Fruit fly (Drosophila melanogaster) whole organism, wandering third instar larva: ENCODE measurements around the gene Gmap.

Experiments
- Abd-B ChIP-seq: fragments of >200 bp; optimal IDR thresholded peaks from 2 replicates; lab custom pipeline; 2017; ENCODE audit warnings: missing biosample characterization, missing genetic modification characterization
- CG32264 ChIP-seq: fragments of 200-800 bp; sonication (Bioruptor generic); optimal IDR thresholded peaks from 2 replicates; lab custom pipeline; 2016; ENCODE audit warnings: missing biosample characterization, missing genetic modification characterization
- CG9705 ChIP-seq: fragments of 200-800 bp; sonication (Bioruptor generic); optimal IDR thresholded peaks from 2 replicates; lab custom pipeline; 2018; ENCODE audit warnings: missing biosample characterization, mild to moderate bottlenecking, missing genetic modification characterization
- CrebA ChIP-seq: fragments of 200-800 bp; sonication (Bioruptor generic); optimal IDR thresholded peaks from 2 replicates; lab custom pipeline; 2016; ENCODE audit warnings: missing biosample characterization, mild to moderate bottlenecking, missing genetic modification characterization, borderline replicate concordance
- Dfd ChIP-seq: fragments of >200 bp; optimal IDR thresholded peaks from 2 replicates; lab custom pipeline; 2017; ENCODE audit warnings: missing biosample characterization, missing genetic modification characterization
- Dif ChIP-seq: fragments of 200-275, 200-300 bp; sonication (Bioruptor generic); optimal IDR thresholded peaks from 2 replicates; lab custom pipeline; 2018; ENCODE audit warnings: missing biosample characterization, missing genetic modification characterization; ENCODE audit not compliant: partially characterized antibody
- GATAd ChIP-seq: sonication (Bioruptor generic); optimal IDR thresholded peaks from 2 replicates; lab custom pipeline; 2016; ENCODE audit warnings: missing biosample characterization, missing genetic modification characterization
- HLH106 ChIP-seq: fragments of 200-800 bp; optimal IDR thresholded peaks from 3 replicates; lab custom pipeline; 2019; ENCODE audit warnings: missing biosample characterization, mild to moderate bottlenecking, missing genetic modification characterization, moderate library complexity
- Hnf4 ChIP-seq: fragments of 200-800 bp; sonication (Bioruptor generic); optimal IDR thresholded peaks from 2 replicates; lab custom pipeline; 2016; ENCODE audit warnings: missing biosample characterization, mild to moderate bottlenecking, missing genetic modification characterization
- Hr78 ChIP-seq: fragments of >200 bp; optimal IDR thresholded peaks from 2 replicates; lab custom pipeline; 2017; ENCODE audit warnings: missing biosample characterization, missing genetic modification characterization
- Hr83 ChIP-seq: fragments of 200-300 bp; sonication (Bioruptor generic); optimal IDR thresholded peaks from 2 replicates; lab custom pipeline; 2016; ENCODE audit warnings: missing biosample characterization, mild to moderate bottlenecking, missing genetic modification characterization, moderate library complexity; ENCODE audit not compliant: poor library complexity, severe bottlenecking
- Jra ChIP-seq: sonication (Bioruptor generic); optimal IDR thresholded peaks from 2 replicates; lab custom pipeline; 2016; ENCODE audit warnings: missing biosample characterization, missing genetic modification characterization
- Mio ChIP-seq: sonication (Bioruptor generic); optimal IDR thresholded peaks from 2 replicates; lab custom pipeline; 2016; ENCODE audit warnings: missing biosample characterization, missing genetic modification characterization
- Myc ChIP-seq: fragments of >200 bp; optimal IDR thresholded peaks from 2 replicates; lab custom pipeline; 2017
- N ChIP-seq: fragments of >200 bp; optimal IDR thresholded peaks from 2 replicates; lab custom pipeline; 2018; ENCODE audit warnings: missing biosample characterization, missing external identifiers, missing genetic modification characterization
- OdsH ChIP-seq: fragments of 200-800 bp; sonication (Bioruptor generic); optimal IDR thresholded peaks from 2 replicates; lab custom pipeline; 2016; ENCODE audit warnings: missing biosample characterization, mild to moderate bottlenecking, missing genetic modification characterization
- Rel ChIP-seq, 2 experiments: fragments of 200-800 bp; sonication (Bioruptor generic) in 1 of 2; optimal IDR thresholded peaks; 2 replicates in 1 of 2; 3 replicates in 1 of 2; lab custom pipeline; 2016 to 2019; ENCODE audit warnings: mild to moderate bottlenecking in 2 of 2, missing biosample characterization in 2 of 2, missing genetic modification characterization in 2 of 2, moderate library complexity in 1 of 2
- Sp1 ChIP-seq: fragments of 200-800 bp; sonication (Bioruptor generic); optimal IDR thresholded peaks from 3 replicates; lab custom pipeline; 2019; ENCODE audit warnings: missing biosample characterization, mild to moderate bottlenecking, missing genetic modification characterization, moderate library complexity
- Vsx2 ChIP-seq: fragments of 200-300, 225-300 bp; sonication (Bioruptor generic); optimal IDR thresholded peaks from 2 replicates; lab custom pipeline; 2018; ENCODE audit warnings: missing biosample characterization, missing genetic modification characterization; ENCODE audit not compliant: partially characterized antibody
- br ChIP-seq: fragments of 200-800 bp; sonication (Bioruptor generic); optimal IDR thresholded peaks from 2 replicates; lab custom pipeline; 2016; ENCODE audit warnings: missing biosample characterization, missing genetic modification characterization
- brk ChIP-seq: fragments of 200-800 bp; sonication (Bioruptor generic); optimal IDR thresholded peaks from 2 replicates; lab custom pipeline; 2016; ENCODE audit warnings: missing biosample characterization, mild to moderate bottlenecking, missing genetic modification characterization
- dl ChIP-seq, 2 experiments: fragments of 175-275, 200-275 bp in 1 of 2; fragments of 200-275 bp in 1 of 2; sonication (Bioruptor generic); optimal IDR thresholded peaks; lab custom pipeline; 2018; ENCODE audit warnings: mild to moderate bottlenecking in 2 of 2, missing biosample characterization in 2 of 2, missing genetic modification characterization in 2 of 2, moderate library complexity in 2 of 2; ENCODE audit not compliant: partially characterized antibody in 2 of 2, insufficient read depth in 1 of 2
- dmrt93B ChIP-seq: fragments of 200-800 bp; sonication (Bioruptor generic); optimal IDR thresholded peaks from 2 replicates; lab custom pipeline; 2018; ENCODE audit warnings: missing biosample characterization, mild to moderate bottlenecking, missing genetic modification characterization
- dsf ChIP-seq: sonication (Bioruptor generic); optimal IDR thresholded peaks from 2 replicates; lab custom pipeline; 2016; ENCODE audit warnings: missing biosample characterization, missing genetic modification characterization, borderline replicate concordance
- ey ChIP-seq: fragments of 200-800 bp; sonication (Bioruptor generic); optimal IDR thresholded peaks from 2 replicates; lab custom pipeline; 2016; ENCODE audit warnings: missing biosample characterization, missing genetic modification characterization
- foxo ChIP-seq, 2 experiments: fragments of 200-800 bp; sonication (Bioruptor generic); optimal IDR thresholded peaks; 2 replicates in 1 of 2; 3 replicates in 1 of 2; lab custom pipeline; 2016 to 2017; ENCODE audit warnings: missing biosample characterization in 2 of 2, missing genetic modification characterization in 2 of 2
- fru ChIP-seq: fragments of 200-800 bp; sonication (Bioruptor generic); optimal IDR thresholded peaks from 3 replicates; lab custom pipeline; 2016; ENCODE audit warnings: missing biosample characterization, mild to moderate bottlenecking, missing genetic modification characterization
- h ChIP-seq: fragments of 200-800 bp; sonication (Bioruptor generic); optimal IDR thresholded peaks from 3 replicates; lab custom pipeline; 2016; ENCODE audit warnings: missing biosample characterization, mild to moderate bottlenecking, missing genetic modification characterization
- jim ChIP-seq: fragments of 175-275, 200-325 bp; sonication (Bioruptor generic); optimal IDR thresholded peaks from 2 replicates; lab custom pipeline; 2016; ENCODE audit warnings: missing biosample characterization, mild to moderate bottlenecking, missing genetic modification characterization
- lola ChIP-seq: fragments of >200 bp; optimal IDR thresholded peaks from 2 replicates; lab custom pipeline; 2017; ENCODE audit warnings: missing biosample characterization, missing genetic modification characterization
- pan ChIP-seq: fragments of >200 bp; optimal IDR thresholded peaks from 2 replicates; lab custom pipeline; 2017
- psq ChIP-seq: fragments of 200-800 bp; sonication (Bioruptor generic); optimal IDR thresholded peaks from 3 replicates; lab custom pipeline; 2017; ENCODE audit warnings: missing biosample characterization, mild to moderate bottlenecking, missing genetic modification characterization, moderate library complexity
- rgr ChIP-seq: fragments of 200-800 bp; sonication (Bioruptor generic); optimal IDR thresholded peaks from 3 replicates; lab custom pipeline; 2016; ENCODE audit warnings: missing biosample characterization, mild to moderate bottlenecking, missing genetic modification characterization
- sage ChIP-seq: fragments of 200-800 bp; sonication (Bioruptor generic); optimal IDR thresholded peaks from 2 replicates; lab custom pipeline; 2016; ENCODE audit warnings: missing biosample characterization, mild to moderate bottlenecking, missing genetic modification characterization
- sv ChIP-seq: fragments of 200-800 bp; sonication (Bioruptor generic); optimal IDR thresholded peaks from 3 replicates; lab custom pipeline; 2016; ENCODE audit warnings: missing biosample characterization, missing genetic modification characterization
- tai ChIP-seq: sonication (Bioruptor generic); optimal IDR thresholded peaks from 2 replicates; lab custom pipeline; 2016; ENCODE audit warnings: missing biosample characterization, missing genetic modification characterization
- usp ChIP-seq: fragments of >200 bp; optimal IDR thresholded peaks from 2 replicates; lab custom pipeline; 2017; ENCODE audit warnings: missing biosample characterization, missing genetic modification characterization
- woc ChIP-seq: sonication (Bioruptor generic); optimal IDR thresholded peaks from 2 replicates; lab custom pipeline; 2016; ENCODE audit warnings: missing biosample characterization, mild to moderate bottlenecking, missing genetic modification characterization

Gene Gmap

DNA sequence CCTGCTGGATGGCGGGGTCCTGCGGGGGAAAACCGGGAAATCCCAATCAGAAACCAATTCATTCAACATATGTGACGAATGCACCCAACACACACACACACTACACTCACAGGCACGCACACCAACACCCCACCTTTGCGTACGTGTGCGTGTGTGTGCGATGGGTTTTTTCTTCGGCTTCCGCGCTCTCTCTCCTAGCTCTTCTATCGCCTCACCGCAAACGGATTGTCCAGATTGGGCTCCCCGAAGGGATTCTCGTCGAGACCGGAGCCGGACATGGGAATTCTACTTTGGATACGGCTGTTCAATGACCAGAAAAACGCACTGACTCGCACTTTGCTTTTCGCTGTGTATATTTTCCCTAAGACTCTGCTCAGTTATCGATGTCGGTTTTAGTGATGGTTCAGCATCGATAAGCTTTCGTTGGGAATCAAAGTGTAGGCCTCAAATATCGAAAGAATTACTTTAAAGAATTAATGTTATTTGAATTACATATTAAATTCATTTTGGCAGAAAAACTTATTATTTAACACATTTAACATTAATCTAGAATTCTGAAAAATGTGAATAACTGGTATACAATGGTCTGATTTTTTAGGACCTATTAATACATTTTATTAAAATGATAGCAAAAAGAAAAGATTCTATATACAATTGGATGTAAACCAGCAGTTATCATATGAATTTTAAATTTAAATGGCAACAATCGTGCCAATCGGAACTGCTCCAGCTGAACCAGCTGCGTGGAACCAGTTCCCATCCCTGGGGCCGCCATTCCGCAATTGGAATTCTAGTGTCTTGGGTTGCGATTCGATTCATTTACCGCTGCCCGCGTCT lies 37.0 kb upstream of the Gmap start, which contains the start of the genes Scamp and Ahcy:
TSS of gene Scamp (minus strand) at position 394 of the 837 bp plus-strand sequence.
TSS of gene Ahcy (plus strand) at position 772 of the 837 bp plus-strand sequence.
- no peak for TF ChIP-seq CG9705 (GFP tag; lab: Kevin White, UChicago)
- peak in 1 of 2 experiments; percentile 35 for TF ChIP-seq foxo (GFP tag; optimal IDR thresholded peaks at IDR 0.05; lab: Kevin White, UChicago)
- no peak for TF ChIP-seq brk (GFP tag; lab: Kevin White, UChicago)
- peak; percentile 8 for TF ChIP-seq Sp1
- no peak for TF ChIP-seq Vsx2 (GFP tag; lab: Kevin White, UChicago)
- no peak for TF ChIP-seq lola (GFP tag; lab: Kevin White, UChicago)
- TF ChIP-seq jim: no peak
- TF ChIP-seq Dif: no peak
- peak; percentile 19 for TF ChIP-seq Hr83 (GFP tag; lab: Kevin White, UChicago)
- TF ChIP-seq br (GFP tag; lab: Kevin White, UChicago): peak; percentile 8
- no peak for TF ChIP-seq Hr78 (GFP tag; lab: Kevin White, UChicago)
- TF ChIP-seq psq (GFP tag; lab: Kevin White, UChicago): peak; percentile 18
- no peak for TF ChIP-seq dsf (GFP tag; lab: Kevin White, UChicago)
- TF ChIP-seq fru (GFP tag; lab: Kevin White, UChicago): peak; percentile 29
- no peak for TF ChIP-seq Myc (lab: Kevin White, UChicago)
- TF ChIP-seq CG32264 (GFP tag; lab: Kevin White, UChicago): no peak
- TF ChIP-seq rgr (GFP tag; lab: Kevin White, UChicago): peak; percentile 17
- TF ChIP-seq GATAd (GFP tag; lab: Kevin White, UChicago): no peak
- no peak for TF ChIP-seq HLH106
- TF ChIP-seq sage: no peak
- TF ChIP-seq usp (GFP tag; lab: Kevin White, UChicago): no peak
- TF ChIP-seq Dfd (GFP tag; lab: Kevin White, UChicago): no peak
- no peak for TF ChIP-seq dl (GFP tag; optimal IDR thresholded peaks at IDR 0.05; lab: Kevin White, UChicago; ENCODE audit: insufficient read depth in 1 of 2, partially characterized antibody in 2 of 2)
- peak; percentile 58 for TF ChIP-seq woc (GFP tag; lab: Kevin White, UChicago)
- peak; percentile 23 for TF ChIP-seq h (GFP tag; lab: Kevin White, UChicago)
- TF ChIP-seq dmrt93B (GFP tag; lab: Kevin White, UChicago): no peak
- no peak for TF ChIP-seq Mio (GFP tag; lab: Kevin White, UChicago)
- no peak for TF ChIP-seq tai
- TF ChIP-seq CrebA (GFP tag; lab: Kevin White, UChicago): no peak
- TF ChIP-seq sv: peak; percentile 1
- TF ChIP-seq Rel (GFP tag; optimal IDR thresholded peaks at IDR 0.05; lab: Kevin White, UChicago): no peak
- TF ChIP-seq Rel (tag; optimal IDR thresholded peaks at IDR 0.05; lab: Kevin White, UChicago): peak; percentile 95
- no peak for TF ChIP-seq pan
- TF ChIP-seq Hnf4 (GFP tag; lab: Kevin White, UChicago): no peak
- TF ChIP-seq Abd-B (GFP tag; lab: Kevin White, UChicago): no peak
- no peak for TF ChIP-seq Jra (GFP tag; lab: Kevin White, UChicago)
- no peak for TF ChIP-seq N
- no peak for TF ChIP-seq OdsH (GFP tag; lab: Kevin White, UChicago)
- TF ChIP-seq ey (GFP tag; lab: Kevin White, UChicago): peak; percentile 29

DNA sequence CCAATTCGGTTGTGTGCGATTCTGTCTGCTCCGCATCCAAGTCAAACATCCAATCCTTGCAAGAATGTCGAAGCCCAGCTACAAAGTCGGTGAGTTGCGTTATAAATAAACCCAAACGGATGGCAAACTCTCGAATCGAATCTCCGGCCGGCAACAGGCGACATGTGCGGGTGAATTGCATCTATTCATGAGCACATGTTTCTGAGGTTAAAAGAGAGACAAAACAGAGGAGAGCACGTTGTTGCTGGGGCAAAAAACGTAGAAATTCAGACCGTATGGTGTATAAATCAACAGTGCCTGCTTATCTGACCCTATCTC lies 36.4 kb upstream of the Gmap start:
- TF ChIP-seq pan (no peak), Dif (no peak), sv (no peak), Rel (GFP tag; optimal IDR thresholded peaks at IDR 0.05; lab: Kevin White, UChicago) (no peak), Rel (tag; optimal IDR thresholded peaks at IDR 0.05; lab: Kevin White, UChicago) (no peak), brk (GFP tag; lab: Kevin White, UChicago) (no peak), Hnf4 (GFP tag; lab: Kevin White, UChicago) (no peak), foxo (GFP tag; optimal IDR thresholded peaks at IDR 0.05; lab: Kevin White, UChicago) (no peak), lola (GFP tag; lab: Kevin White, UChicago) (no peak), tai (no peak), Hr78 (GFP tag; lab: Kevin White, UChicago) (no peak), h (GFP tag; lab: Kevin White, UChicago) (no peak), CG9705 (GFP tag; lab: Kevin White, UChicago) (no peak), N (no peak), dl (GFP tag; optimal IDR thresholded peaks at IDR 0.05; lab: Kevin White, UChicago; ENCODE audit: insufficient read depth in 1 of 2, partially characterized antibody in 2 of 2) (no peak), woc (GFP tag; lab: Kevin White, UChicago) (no peak), Myc (lab: Kevin White, UChicago) (no peak), Abd-B (GFP tag; lab: Kevin White, UChicago) (no peak), GATAd (GFP tag; lab: Kevin White, UChicago) (no peak), HLH106 (no peak), rgr (GFP tag; lab: Kevin White, UChicago) (no peak)
- TF ChIP-seq, all 38 proteins: peak for 0
